Worm (Caenorhabditis elegans) whole organism, young adult: Measurements from ENCODE around the gene fbxb-88.
A peak's percentile ranks its signal among the peaks of the same experiment; 100 is the strongest.

ENCODE experiments used
- B0035.1 ChIP-seq: sonication (generic microtip); optimal IDR thresholded peaks from 2 replicates; lab custom pipeline; 2016; ENCODE audit warnings: missing genetic modification characterization, mild to moderate bottlenecking, missing compliant biosample characterization, missing genotype, missing genetic modification reagents
- B0261.1 ChIP-seq: sonication (generic microtip); optimal IDR thresholded peaks from 2 replicates; lab custom pipeline; 2016; ENCODE audit warnings: mild to moderate bottlenecking, missing genetic modification characterization, moderate library complexity, missing compliant biosample characterization
- F10E7.11 ChIP-seq: sonication (generic microtip); optimal IDR thresholded peaks from 2 replicates; lab custom pipeline; 2017; ENCODE audit warnings: mild to moderate bottlenecking, missing genetic modification characterization, moderate library complexity, missing compliant biosample characterization
- F22D6.2 ChIP-seq: sonication (generic microtip); optimal IDR thresholded peaks from 2 replicates; lab custom pipeline; 2016; ENCODE audit warnings: mild to moderate bottlenecking, missing genetic modification characterization, missing compliant biosample characterization
- F37B4.10 ChIP-seq: fragments of 200-800 bp; sonication (Bioruptor generic); IDR thresholded peaks from 2 replicates; pipeline ENCODE4 v1.3.6; 2022; ENCODE audit warnings: missing genetic modification characterization, missing compliant biosample characterization
- F39B2.1 ChIP-seq: fragments of 200-800 bp; sonication (Bioruptor generic); IDR thresholded peaks from 2 replicates; pipeline ENCODE4 v1.3.6; 2022; ENCODE audit warnings: missing genetic modification reagents, missing genetic modification characterization, missing compliant biosample characterization
- F49E8.2 ChIP-seq: sonication (generic microtip); optimal IDR thresholded peaks from 3 replicates; lab custom pipeline; 2017; ENCODE audit warnings: missing genetic modification characterization, mild to moderate bottlenecking, missing compliant biosample characterization, antibody characterized with exemption, moderate library complexity; ENCODE audit not compliant: insufficient read depth
- F52B5.7 ChIP-seq: sonication (generic microtip); optimal IDR thresholded peaks from 2 replicates; lab custom pipeline; 2016; ENCODE audit warnings: mild to moderate bottlenecking, missing genetic modification characterization, missing compliant biosample characterization
- F57A8.1 ChIP-seq: fragments of 200-800 bp; sonication (Bioruptor generic); optimal IDR thresholded peaks from 2 replicates; lab custom pipeline; 2018; ENCODE audit warnings: mild to moderate bottlenecking, missing genetic modification characterization, moderate library complexity, missing compliant biosample characterization
- Y67H2A.10 ChIP-seq: fragments of 200-800 bp; sonication (Bioruptor generic); conservative IDR thresholded peaks from 2 replicates; pipeline ENCODE4 v1.3.6; 2022; ENCODE audit warnings: missing genetic modification reagents, missing genetic modification characterization, missing compliant biosample characterization
- atf-7 ChIP-seq: sonication (generic microtip); optimal IDR thresholded peaks from 2 replicates; lab custom pipeline; 2017; ENCODE audit warnings: mild to moderate bottlenecking, missing genetic modification characterization, missing compliant biosample characterization
- attf-5 ChIP-seq: fragments of 200-800 bp; sonication (Bioruptor generic); optimal IDR thresholded peaks from 2 replicates; lab custom pipeline; 2018; ENCODE audit warnings: mild to moderate bottlenecking, missing genetic modification characterization, missing compliant biosample characterization
- attf-6 ChIP-seq: fragments of 200-800 bp; sonication (Bioruptor generic); IDR thresholded peaks from 2 replicates; pipeline ENCODE4 v1.3.6; 2022; ENCODE audit warnings: missing genetic modification reagents, missing genetic modification characterization, missing compliant biosample characterization
- ceh-100 ChIP-seq: fragments of 200-800 bp; sonication (Bioruptor generic); IDR thresholded peaks from 2 replicates; pipeline ENCODE4 v1.3.6; 2022; ENCODE audit warnings: missing genetic modification reagents, missing genetic modification characterization, missing compliant biosample characterization
- ceh-40 ChIP-seq: fragments of 200-800 bp; sonication (Bioruptor generic); IDR thresholded peaks from 2 replicates; pipeline ENCODE4 v1.3.6; 2022; ENCODE audit warnings: missing genetic modification characterization, missing compliant biosample characterization
- ceh-79 ChIP-seq: sonication (generic microtip); optimal IDR thresholded peaks from 2 replicates; lab custom pipeline; 2017; ENCODE audit warnings: mild to moderate bottlenecking, missing genetic modification characterization, missing compliant biosample characterization
- ceh-91 ChIP-seq: fragments of 200-800 bp; sonication (Bioruptor generic); IDR thresholded peaks from 2 replicates; pipeline ENCODE4 v1.3.6; 2022; ENCODE audit warnings: missing genetic modification reagents, missing genetic modification characterization, missing compliant biosample characterization
- chd-7 ChIP-seq: sonication (generic microtip); optimal IDR thresholded peaks from 2 replicates; lab custom pipeline; 2016; ENCODE audit warnings: mild to moderate bottlenecking, missing genetic modification characterization, moderate library complexity, missing compliant biosample characterization
- dpff-1 ChIP-seq: sonication (generic microtip); optimal IDR thresholded peaks from 2 replicates; lab custom pipeline; 2017; ENCODE audit warnings: mild to moderate bottlenecking, missing genetic modification characterization, missing compliant biosample characterization
- dpl-1 ChIP-seq: fragments of 150-350 bp; optimal IDR thresholded peaks from 2 replicates; lab custom pipeline; 2014; ENCODE audit warnings: missing biosample characterization, missing genetic modification reagents, missing genetic modification characterization
- egl-18 ChIP-seq: fragments of 200-800 bp; sonication (Bioruptor generic); IDR thresholded peaks from 2 replicates; pipeline ENCODE4 v1.3.6; 2022; ENCODE audit warnings: missing genetic modification reagents, missing genetic modification characterization, missing compliant biosample characterization
- egrh-3 ChIP-seq: fragments of 200-800 bp; sonication (Bioruptor generic); IDR thresholded peaks from 2 replicates; pipeline ENCODE4 v1.3.6; 2022; ENCODE audit warnings: missing genetic modification reagents, missing genetic modification characterization, missing compliant biosample characterization
- hmg-20 ChIP-seq: fragments of 200-800 bp; sonication (Bioruptor generic); IDR thresholded peaks from 2 replicates; pipeline ENCODE4 v1.3.6; 2022; ENCODE audit warnings: missing genetic modification reagents, missing genetic modification characterization, missing compliant biosample characterization
- let-607 ChIP-seq, 2 experiments: fragments of 200-800 bp in 1 of 2; sonication (Bioruptor generic) in 1 of 2; sonication (generic microtip) in 1 of 2; optimal IDR thresholded peaks; 2 replicates each; lab custom pipeline; 2016 to 2018; ENCODE audit warnings: mild to moderate bottlenecking in 2 of 2, missing compliant biosample characterization in 2 of 2, missing genetic modification characterization in 2 of 2, moderate library complexity in 2 of 2, missing genotype in 1 of 2
- lsl-1 ChIP-seq: fragments of 200-800 bp; sonication (Bioruptor generic); optimal IDR thresholded peaks from 2 replicates; lab custom pipeline; 2018; ENCODE audit warnings: mild to moderate bottlenecking, missing genetic modification characterization, moderate library complexity, missing compliant biosample characterization
- lsy-27 ChIP-seq: sonication (generic microtip); optimal IDR thresholded peaks from 2 replicates; lab custom pipeline; 2017; ENCODE audit warnings: missing genetic modification characterization, mild to moderate bottlenecking, missing compliant biosample characterization, antibody characterized with exemption, missing genotype, borderline replicate concordance; ENCODE audit not compliant: insufficient read depth
- madf-10 ChIP-seq: sonication (generic microtip); optimal IDR thresholded peaks from 2 replicates; lab custom pipeline; 2016; ENCODE audit warnings: mild to moderate bottlenecking, missing genetic modification characterization, missing compliant biosample characterization
- madf-3 ChIP-seq: fragments of 200-800 bp; sonication (Bioruptor generic); IDR thresholded peaks from 2 replicates; pipeline ENCODE4 v1.3.6; 2022; ENCODE audit warnings: missing genetic modification reagents, missing genetic modification characterization, missing compliant biosample characterization
- madf-8 ChIP-seq: fragments of 200-800 bp; sonication (Bioruptor generic); conservative IDR thresholded peaks from 2 replicates; pipeline ENCODE4 v1.3.6; 2022; ENCODE audit warnings: missing genetic modification reagents, missing genetic modification characterization, missing compliant biosample characterization
- mel-28 ChIP-seq: sonication (generic microtip); optimal IDR thresholded peaks from 2 replicates; lab custom pipeline; 2016; ENCODE audit warnings: borderline replicate concordance, mild to moderate bottlenecking, missing genetic modification characterization, missing compliant biosample characterization
- mes-4 ChIP-seq: sonication (generic microtip); optimal IDR thresholded peaks from 2 replicates; lab custom pipeline; 2016; ENCODE audit warnings: missing genotype, missing genetic modification characterization, missing compliant biosample characterization
- mxl-1 ChIP-seq: sonication (generic microtip); optimal IDR thresholded peaks from 2 replicates; lab custom pipeline; 2016; ENCODE audit warnings: missing genetic modification characterization, missing compliant biosample characterization
- nfyb-1 ChIP-seq: fragments of 200-800 bp; sonication (Bioruptor generic); IDR thresholded peaks from 2 replicates; pipeline ENCODE4 v1.3.6; 2022; ENCODE audit warnings: missing genetic modification reagents, missing genetic modification characterization, missing compliant biosample characterization
- nhr-179 ChIP-seq: sonication (generic microtip); optimal IDR thresholded peaks from 2 replicates; lab custom pipeline; 2016; ENCODE audit warnings: mild to moderate bottlenecking, missing genetic modification characterization, missing compliant biosample characterization
- nhr-27 ChIP-seq: fragments of 200-800 bp; sonication (Bioruptor generic); optimal IDR thresholded peaks from 2 replicates; lab custom pipeline; 2018; ENCODE audit warnings: mild to moderate bottlenecking, missing genetic modification characterization, moderate library complexity, missing compliant biosample characterization
- nhr-80 ChIP-seq: sonication (generic microtip); optimal IDR thresholded peaks from 2 replicates; lab custom pipeline; 2016; ENCODE audit warnings: missing genetic modification characterization, missing compliant biosample characterization
- pha-4 ChIP-seq: fragments of 150-350 bp; sonication (generic microtip); optimal IDR thresholded peaks from 2 replicates; lab custom pipeline; 2014; ENCODE audit warnings: missing biosample characterization, missing genetic modification reagents, missing genetic modification characterization
- rcor-1 ChIP-seq: fragments of 200-800 bp; sonication (Bioruptor generic); IDR thresholded peaks from 2 replicates; pipeline ENCODE4 v1.3.6; 2022; ENCODE audit warnings: missing genetic modification reagents, missing genetic modification characterization, missing compliant biosample characterization
- repo-1 ChIP-seq: sonication (generic microtip); optimal IDR thresholded peaks from 2 replicates; lab custom pipeline; 2017; ENCODE audit warnings: mild to moderate bottlenecking, missing genetic modification characterization, missing compliant biosample characterization
- sdz-38 ChIP-seq: sonication (generic microtip); optimal IDR thresholded peaks from 2 replicates; lab custom pipeline; 2016; ENCODE audit warnings: missing genotype, missing genetic modification characterization, missing compliant biosample characterization
- tlf-1 ChIP-seq: fragments of 200-800 bp; sonication (Bioruptor generic); optimal IDR thresholded peaks from 2 replicates; lab custom pipeline; 2018; ENCODE audit warnings: mild to moderate bottlenecking, missing genetic modification characterization, missing compliant biosample characterization
- unc-130 ChIP-seq: sonication (generic microtip); optimal IDR thresholded peaks from 2 replicates; lab custom pipeline; 2016; ENCODE audit warnings: missing genetic modification reagents, missing genetic modification characterization, missing compliant biosample characterization
- unc-62 ChIP-seq: fragments of 150-350 bp; optimal IDR thresholded peaks from 2 replicates; lab custom pipeline; 2014; ENCODE audit warnings: missing biosample characterization, missing genetic modification reagents, missing genetic modification characterization
- xnd-1 ChIP-seq: sonication (generic microtip); optimal IDR thresholded peaks from 2 replicates; lab custom pipeline; 2016; ENCODE audit warnings: missing genotype, missing genetic modification reagents, missing genetic modification characterization, missing compliant biosample characterization
- zfh-2 ChIP-seq: fragments of 200-800 bp; sonication (Bioruptor generic); conservative IDR thresholded peaks from 2 replicates; pipeline ENCODE4 v1.3.6; 2022; ENCODE audit warnings: missing genetic modification reagents, missing genetic modification characterization, missing compliant biosample characterization
- ztf-22 ChIP-seq: fragments of 200-800 bp; sonication (Bioruptor generic); optimal IDR thresholded peaks from 2 replicates; lab custom pipeline; 2018; ENCODE audit warnings: mild to moderate bottlenecking, missing genetic modification characterization, moderate library complexity, missing compliant biosample characterization
- ztf-25 ChIP-seq: fragments of 200-800 bp; sonication (Bioruptor generic); IDR thresholded peaks from 2 replicates; pipeline ENCODE4 v1.3.6; 2022; ENCODE audit warnings: missing genetic modification reagents, missing genetic modification characterization, missing compliant biosample characterization

The fbxb-88 gene

ce11 chrII:4851594-4852106 is 24.0 kb upstream of the fbxb-88 start, which contains the start of gene dnj-9 (continued):
- TF ChIP-seq F22D6.2 (tag; lab: Kevin White, UChicago), result peak; percentile 87
- TF ChIP-seq zfh-2, result no peak
- TF ChIP-seq madf-10 (tag; lab: Kevin White, UChicago), result peak; percentile 71
- TF ChIP-seq B0261.1 (tag; lab: Kevin White, UChicago), result peak; percentile 15
- TF ChIP-seq attf-5 (GFP tag; lab: Kevin White, UChicago), result peak; percentile 95
- TF ChIP-seq xnd-1, result peak; percentile 83
- TF ChIP-seq tlf-1 (GFP tag; lab: Kevin White, UChicago), result peak; percentile 93
- peak; percentile 64 for TF ChIP-seq nhr-80 (tag; lab: Kevin White, UChicago)
- peak; percentile 82 for TF ChIP-seq atf-7 (tag; lab: Kevin White, UChicago)
- no peak for TF ChIP-seq dpff-1 (tag; lab: Kevin White, UChicago)
- peak; percentile 85 for TF ChIP-seq hmg-20
- TF ChIP-seq mxl-1 (tag; lab: Kevin White, UChicago), result no peak
- no peak for TF ChIP-seq F10E7.11 (tag; lab: Kevin White, UChicago)
- peak; percentile 97 for TF ChIP-seq dpl-1
- TF ChIP-seq nhr-27 (tag; lab: Kevin White, UChicago), result peak; percentile 41
- TF ChIP-seq pha-4, result peak; percentile 94
- TF ChIP-seq attf-6 (GFP tag; lab: Robert Waterston, UW), result peak; percentile 73
- no peak for TF ChIP-seq ztf-22 (GFP tag; lab: Kevin White, UChicago)
- peak; percentile 34 for TF ChIP-seq mes-4 (tag; lab: Kevin White, UChicago)
- TF ChIP-seq mel-28 (tag; lab: Kevin White, UChicago), result peak; percentile 6
- TF ChIP-seq lsl-1 (GFP tag; lab: Kevin White, UChicago), result peak; percentile 82
- TF ChIP-seq F57A8.1 (GFP tag; lab: Kevin White, UChicago), result peak; percentile 35
- peak; percentile 92 for TF ChIP-seq madf-3 (GFP tag; lab: Robert Waterston, UW)
- TF ChIP-seq chd-7 (tag; lab: Kevin White, UChicago), result peak; percentile 81
- TF ChIP-seq Y67H2A.10, result peak; percentile 37; the same call in 1 of the 2 replicates
- TF ChIP-seq nfyb-1 (GFP tag; lab: Robert Waterston, UW), result peak; percentile 95
- TF ChIP-seq F39B2.1, result peak; percentile 75
- TF ChIP-seq F52B5.7 (tag; lab: Kevin White, UChicago), result no peak
- TF ChIP-seq ceh-100, result peak; percentile 84
- no peak for TF ChIP-seq nhr-179 (tag; lab: Kevin White, UChicago)
- peak; percentile 41 to 82 for TF ChIP-seq let-607 (tag; optimal IDR thresholded peaks at IDR 0.05; lab: Kevin White, UChicago)
- TF ChIP-seq ceh-91 (GFP tag; lab: Robert Waterston, UW), result peak; percentile 69
- peak; percentile 51; the same call in 1 of the 2 replicates for TF ChIP-seq ceh-40 (GFP tag; lab: Robert Waterston, UW)
- no peak for TF ChIP-seq sdz-38 (tag; lab: Kevin White, UChicago)
- peak; percentile 72; the same call in 1 of the 2 replicates for TF ChIP-seq egl-18 (GFP tag; lab: Robert Waterston, UW)

ce11 chrII:4849885-4850284 is 22.2 kb upstream of the fbxb-88 start, which contains the start of gene T23B7.3:
TSS of gene T23B7.3 (plus strand) at chrII:4850185.
- TF ChIP-seq ceh-79 (tag; lab: Kevin White, UChicago) (no peak), madf-8 (GFP tag; lab: Robert Waterston, UW) (no peak), F37B4.10 (no peak), F39B2.1 (no peak), B0035.1 (tag; lab: Kevin White, UChicago) (no peak), unc-62 (GFP tag; lab: Kevin White, UChicago) (no peak), ztf-25 (GFP tag; lab: Robert Waterston, UW) (no peak), egrh-3 (no peak), nhr-80 (tag; lab: Kevin White, UChicago) (no peak), F49E8.2 (tag; lab: Kevin White, UChicago) (no peak), unc-130 (GFP tag; lab: Kevin White, UChicago) (no peak), madf-3 (GFP tag; lab: Robert Waterston, UW) (no peak), rcor-1 (GFP tag; lab: Robert Waterston, UW) (no peak), lsy-27 (tag; lab: Kevin White, UChicago) (no peak), nhr-27 (tag; lab: Kevin White, UChicago) (no peak), madf-10 (tag; lab: Kevin White, UChicago) (no peak), F52B5.7 (tag; lab: Kevin White, UChicago) (no peak), repo-1 (tag; lab: Kevin White, UChicago) (no peak)
